Fruit fly (Drosophila melanogaster) whole organism, adult: Measurements from ENCODE around the gene CG33271.

Source experiments
- CG11617 ChIP-seq: fragments of 200-800 bp; sonication (Bioruptor generic); optimal IDR thresholded peaks from 2 replicates; lab custom pipeline; 2017; ENCODE audit warnings: mild to moderate bottlenecking, missing biosample characterization, missing genetic modification reagents, missing genetic modification characterization
- CG12768 ChIP-seq: fragments of 200-800 bp; sonication (Bioruptor generic); optimal IDR thresholded peaks from 2 replicates; lab custom pipeline; 2017; ENCODE audit warnings: missing biosample characterization, missing genetic modification characterization, mild to moderate bottlenecking, moderate library complexity, missing genetic modification reagents
- CG14711 ChIP-seq: fragments of 200-800 bp; sonication (Bioruptor generic); optimal IDR thresholded peaks from 2 replicates; lab custom pipeline; 2018; ENCODE audit warnings: missing biosample characterization, mild to moderate bottlenecking, missing genetic modification characterization, moderate library complexity
- CG1620 ChIP-seq: fragments of 200-800 bp; sonication (Bioruptor generic); optimal IDR thresholded peaks from 2 replicates; lab custom pipeline; 2016; ENCODE audit warnings: missing biosample characterization, missing genetic modification characterization
- CG33017 ChIP-seq: fragments of 200-800 bp; sonication (Bioruptor generic); optimal IDR thresholded peaks from 2 replicates; lab custom pipeline; 2018; ENCODE audit warnings: missing biosample characterization, mild to moderate bottlenecking, missing genetic modification characterization, moderate library complexity
- CG5204 ChIP-seq: fragments of 200-800 bp; sonication (Bioruptor generic); optimal IDR thresholded peaks from 2 replicates; lab custom pipeline; 2016; ENCODE audit warnings: missing biosample characterization, missing genetic modification characterization
- CG7045 ChIP-seq: fragments of 200-800 bp; sonication (Bioruptor generic); optimal IDR thresholded peaks from 2 replicates; lab custom pipeline; 2017; ENCODE audit warnings: missing biosample characterization, mild to moderate bottlenecking, missing genetic modification characterization
- CG7101 ChIP-seq: fragments of 200-800 bp; sonication (Bioruptor generic); optimal IDR thresholded peaks from 2 replicates; lab custom pipeline; 2018; ENCODE audit warnings: missing biosample characterization, mild to moderate bottlenecking, missing genetic modification characterization, moderate library complexity
- Clk ChIP-seq: fragments of 200-800 bp; sonication (Bioruptor generic); optimal IDR thresholded peaks from 2 replicates; lab custom pipeline; 2017; ENCODE audit warnings: missing biosample characterization, missing genetic modification characterization
- Crg-1 ChIP-seq: fragments of 200-800 bp; sonication (Bioruptor generic); optimal IDR thresholded peaks from 2 replicates; lab custom pipeline; 2016; ENCODE audit warnings: missing biosample characterization, missing genetic modification characterization
- Hr96 ChIP-seq: fragments of 200-800 bp; sonication (Bioruptor generic); optimal IDR thresholded peaks from 2 replicates; lab custom pipeline; 2016; ENCODE audit warnings: missing biosample characterization, missing genetic modification characterization
- Mnt ChIP-seq: fragments of 200-800 bp; sonication (Bioruptor generic); optimal IDR thresholded peaks from 2 replicates; lab custom pipeline; 2016; ENCODE audit warnings: missing biosample characterization, mild to moderate bottlenecking, missing genetic modification characterization
- bab1 ChIP-seq: fragments of 200-800 bp; sonication (Bioruptor generic); optimal IDR thresholded peaks from 3 replicates; lab custom pipeline; 2019; ENCODE audit warnings: missing biosample characterization, mild to moderate bottlenecking, missing genetic modification characterization, moderate library complexity
- cic ChIP-seq: fragments of 200-800 bp; sonication (Bioruptor generic); optimal IDR thresholded peaks from 2 replicates; lab custom pipeline; 2017; ENCODE audit warnings: missing biosample characterization, mild to moderate bottlenecking, missing genetic modification characterization, moderate library complexity
- cnc ChIP-seq, 2 experiments: fragments of >200 bp; optimal IDR thresholded peaks; 2 replicates each; lab custom pipeline; 2017
- kay ChIP-seq: fragments of 200-800 bp; sonication (Bioruptor generic); peaks from one replicate; lab custom pipeline; 2016; ENCODE audit warnings: missing biosample characterization, missing genetic modification characterization, borderline replicate concordance
- ovo ChIP-seq: fragments of 200-800 bp; sonication (Bioruptor generic); optimal IDR thresholded peaks from 2 replicates; lab custom pipeline; 2016; ENCODE audit warnings: missing biosample characterization, missing genetic modification characterization
- pad ChIP-seq: fragments of 200-800 bp; sonication (Bioruptor generic); optimal IDR thresholded peaks from 3 replicates; lab custom pipeline; 2017; ENCODE audit warnings: missing biosample characterization, missing genetic modification characterization, mild to moderate bottlenecking, moderate library complexity, missing genetic modification reagents
- tj ChIP-seq: fragments of 200-800 bp; sonication (Bioruptor generic); optimal IDR thresholded peaks from 3 replicates; lab custom pipeline; 2017; ENCODE audit warnings: missing biosample characterization, mild to moderate bottlenecking, missing genetic modification characterization, moderate library complexity
- toe ChIP-seq: fragments of 200-800 bp; sonication (Bioruptor generic); optimal IDR thresholded peaks from 2 replicates; lab custom pipeline; 2016; ENCODE audit warnings: missing biosample characterization, missing genetic modification characterization

Gene CG33271

DNA sequence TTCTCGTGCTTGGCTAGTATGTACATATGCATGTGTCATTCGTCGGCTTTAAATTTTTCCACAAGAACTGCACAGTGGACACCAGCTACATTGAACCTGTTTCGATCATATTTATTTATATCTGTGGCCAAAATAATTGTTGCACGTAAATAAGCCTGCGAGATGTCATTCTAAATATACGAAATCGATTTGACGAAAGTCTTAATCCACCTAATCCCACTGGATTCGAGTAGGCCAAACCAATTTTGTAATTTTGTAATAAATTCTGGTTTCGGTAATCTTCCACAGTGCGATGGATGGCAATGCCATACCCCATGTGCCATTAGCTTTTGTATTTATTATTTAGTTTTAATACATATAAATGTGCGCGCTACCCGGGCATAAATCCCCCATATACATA, 34.3 kb downstream of the CG33271 start:
- TF ChIP-seq bab1 (GFP tag; lab: Kevin White, UChicago) (no peak), Hr96 (GFP tag; lab: Kevin White, UChicago) (no peak), CG7101 (tag; lab: Kevin White, UChicago) (no peak), CG11617 (GFP tag; lab: Kevin White, UChicago) (no peak), ovo (GFP tag; lab: Kevin White, UChicago) (no peak), Clk (GFP tag; lab: Kevin White, UChicago) (no peak), kay (GFP tag; lab: Kevin White, UChicago) (no peak), CG5204 (no peak), CG7045 (GFP tag; lab: Kevin White, UChicago) (no peak), Crg-1 (no peak), toe (GFP tag; lab: Kevin White, UChicago) (no peak), Mnt (GFP tag; lab: Kevin White, UChicago) (no peak), CG1620 (no peak), cnc (optimal IDR thresholded peaks at IDR 0.05; lab: Kevin White, UChicago) (no peak)

- TF ChIP-seq tj (GFP tag; lab: Kevin White, UChicago): peak; percentile 1
- no peak for TF ChIP-seq kay (GFP tag; lab: Kevin White, UChicago)
Observed at dm6 chr3L:11542437-11542836, 34.9 kb downstream of the CG33271 start.

dm6 chr3L:11540330-11540702, 37.0 kb downstream of the CG33271 start:
- TF ChIP-seq CG12768 (GFP tag; lab: Kevin White, UChicago) (no peak), kay (GFP tag; lab: Kevin White, UChicago) (no peak), toe (GFP tag; lab: Kevin White, UChicago) (no peak), Mnt (GFP tag; lab: Kevin White, UChicago) (no peak), cic (peak; percentile 6), CG7101 (tag; lab: Kevin White, UChicago) (peak; percentile 26), Crg-1 (peak; percentile 42), pad (no peak), CG11617 (GFP tag; lab: Kevin White, UChicago) (no peak), ovo (GFP tag; lab: Kevin White, UChicago) (no peak)

DNA sequence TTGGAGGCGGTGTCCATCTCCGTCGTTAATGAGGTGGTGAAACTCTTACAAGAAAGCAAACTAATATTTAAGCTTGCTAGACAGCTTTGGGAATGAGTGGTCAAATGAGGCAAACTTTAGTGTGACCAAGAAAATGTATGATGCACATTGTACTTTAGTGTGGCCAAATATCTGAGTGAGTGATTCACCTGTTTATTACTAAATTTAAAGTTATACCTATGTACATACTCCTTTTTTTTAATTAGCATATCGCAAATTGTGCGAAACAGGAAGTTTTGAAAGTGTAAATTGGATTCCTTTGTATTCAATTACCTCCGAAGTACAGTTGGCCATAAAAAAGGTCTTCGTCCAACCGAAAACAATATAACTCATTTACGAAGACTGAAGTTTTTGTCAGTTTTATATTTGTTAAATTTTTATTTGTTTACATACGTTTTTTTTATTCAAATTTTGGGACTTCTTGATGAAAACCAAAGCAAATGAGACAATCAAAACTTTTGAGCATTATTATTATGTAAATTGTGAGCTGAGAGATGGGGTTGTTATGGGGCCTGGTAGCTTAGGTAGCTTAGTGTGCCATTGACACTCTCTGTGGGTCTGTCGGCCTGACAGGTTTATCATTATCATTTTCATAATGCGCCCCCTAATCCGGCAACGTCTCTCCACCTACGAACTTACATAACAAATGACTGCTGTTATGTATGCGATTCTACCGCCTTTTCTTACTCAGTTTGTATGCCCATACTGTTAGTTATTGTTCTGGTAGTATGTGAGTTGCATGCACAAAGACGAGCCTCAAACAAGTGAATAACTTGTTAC, 37.6 kb downstream of the CG33271 start:
- TF ChIP-seq CG5204: no peak

DNA sequence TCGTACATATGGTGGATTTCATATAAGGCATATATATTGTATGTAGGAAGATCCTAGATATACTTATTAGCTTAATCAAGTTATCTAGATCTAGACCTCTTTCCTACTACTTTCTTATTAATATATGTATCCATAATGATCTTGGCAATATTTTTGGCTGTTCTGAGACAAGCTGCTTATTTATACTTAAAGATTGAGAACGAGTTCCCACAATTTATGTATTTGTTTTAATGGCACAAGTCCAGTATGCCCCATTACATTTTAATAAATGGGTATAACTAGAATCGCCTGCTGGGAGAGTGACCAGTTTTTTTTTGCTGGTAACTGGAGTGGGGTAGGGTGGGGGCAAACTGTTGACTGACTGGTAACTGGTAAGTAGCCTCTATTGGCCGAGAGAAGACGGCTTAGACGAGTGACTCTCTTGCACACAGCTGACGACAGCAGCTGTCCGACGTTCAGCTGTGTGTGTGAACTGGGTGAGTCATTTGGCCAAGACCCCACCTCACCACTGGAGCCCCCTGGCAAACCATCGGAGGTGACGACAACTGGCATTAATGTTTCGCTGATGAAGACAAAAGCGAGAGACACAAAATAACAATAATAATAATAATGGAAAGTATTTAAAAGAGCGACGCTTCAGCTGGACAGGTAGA, 40.4 kb downstream of the CG33271 start:
- TF ChIP-seq tj (GFP tag; lab: Kevin White, UChicago) (peak; percentile 81), ovo (GFP tag; lab: Kevin White, UChicago) (no peak), CG5204 (no peak), CG14711 (tag; lab: Kevin White, UChicago) (no peak), CG7045 (GFP tag; lab: Kevin White, UChicago) (no peak), CG7101 (tag; lab: Kevin White, UChicago) (no peak), kay (GFP tag; lab: Kevin White, UChicago) (peak; percentile 89), Clk (GFP tag; lab: Kevin White, UChicago) (no peak), cic (no peak), CG33017 (tag; lab: Kevin White, UChicago) (no peak), Crg-1 (no peak), cnc (optimal IDR thresholded peaks at IDR 0.05; lab: Kevin White, UChicago) (no peak)

- TF ChIP-seq tj (GFP tag; lab: Kevin White, UChicago): no peak
- TF ChIP-seq CG14711 (tag; lab: Kevin White, UChicago): no peak
- TF ChIP-seq Mnt (GFP tag; lab: Kevin White, UChicago): no peak
- TF ChIP-seq CG12768 (GFP tag; lab: Kevin White, UChicago): no peak
- no peak for TF ChIP-seq cic
- TF ChIP-seq CG11617 (GFP tag; lab: Kevin White, UChicago): no peak
- no peak for TF ChIP-seq ovo (GFP tag; lab: Kevin White, UChicago)
Observed at dm6 chr3L:11536132-11536531, 41.2 kb downstream of the CG33271 start.
